Fruit fly (Drosophila melanogaster): ENCODE results near the gene mura.

mura gene

dm6 chr3R:9551013-9551658 is 470 bp downstream of the mura start (continued):
- TF ChIP-seq maf-S (GFP tag; optimal IDR thresholded peaks at IDR 0.05): peak; percentile 37
- TF ChIP-seq Scr (GFP tag; IDR thresholded peaks at IDR 0.05; ENCODE audit: partially characterized antibody): no peak
- TF ChIP-seq HLH4C (GFP tag; IDR thresholded peaks at IDR 0.05; ENCODE audit: partially characterized antibody): no peak
- no peak for TF ChIP-seq CG14965 (GFP tag; optimal IDR thresholded peaks at IDR 0.05; ENCODE audit: borderline replicate concordance)
- peak; percentile 53 for TF ChIP-seq CG8924 (tag; optimal IDR thresholded peaks at IDR 0.05)
- no peak for TF ChIP-seq CG4730 (GFP tag; IDR thresholded peaks at IDR 0.05)
- peak; percentile 82 for TF ChIP-seq CG6765 (GFP tag; optimal IDR thresholded peaks at IDR 0.05)
- TF ChIP-seq HLH54F (GFP tag; optimal IDR thresholded peaks at IDR 0.05): no peak
- peak; percentile 96 for TF ChIP-seq mirr (GFP tag; optimal IDR thresholded peaks at IDR 0.05)
- no peak for TF ChIP-seq CG12299 (tag; optimal IDR thresholded peaks at IDR 0.05)
- TF ChIP-seq eyg (GFP tag; optimal IDR thresholded peaks at IDR 0.05): no peak
- TF ChIP-seq crol (GFP tag; IDR thresholded peaks at IDR 0.05): no peak
- TF ChIP-seq otp (GFP tag; IDR thresholded peaks at IDR 0.05): no peak
- TF ChIP-seq CG31365 (tag; optimal IDR thresholded peaks at IDR 0.05): peak; percentile 63
- TF ChIP-seq dpn (GFP tag; optimal IDR thresholded peaks at IDR 0.05): peak; percentile 5 to 12
- TF ChIP-seq CG4360 (GFP tag; IDR thresholded peaks at IDR 0.05): no peak
- no peak for TF ChIP-seq hb (GFP tag; IDR thresholded peaks at IDR 0.05; ENCODE audit: partially characterized antibody)
- no peak for TF ChIP-seq aop (GFP tag; IDR thresholded peaks at IDR 0.05)
- peak; percentile 81 for TF ChIP-seq CG7987 (GFP tag; optimal IDR thresholded peaks at IDR 0.05)
- TF ChIP-seq lbe (GFP tag; optimal IDR thresholded peaks at IDR 0.05): peak; percentile 58
- no peak for TF ChIP-seq CG10274 (GFP tag; optimal IDR thresholded peaks at IDR 0.05)
- peak; percentile 68 for TF ChIP-seq her (GFP tag; optimal IDR thresholded peaks at IDR 0.05)
- TF ChIP-seq CG31441 (GFP tag; IDR thresholded peaks at IDR 0.05): no peak
- no peak for TF ChIP-seq CG11456 (GFP tag; IDR thresholded peaks at IDR 0.05)
- peak; percentile 52 for TF ChIP-seq Jarid2 (GFP tag; optimal IDR thresholded peaks at IDR 0.05)
- TF ChIP-seq Dip2 (GFP tag; IDR thresholded peaks at IDR 0.05): no peak
- peak; percentile 77 for TF ChIP-seq sug (tag; optimal IDR thresholded peaks at IDR 0.05)
- TF ChIP-seq fru (optimal IDR thresholded peaks at IDR 0.05): no peak
- no peak for TF ChIP-seq Lpt (GFP tag; optimal IDR thresholded peaks at IDR 0.05)
- no peak for TF ChIP-seq wdn (GFP tag; IDR thresholded peaks at IDR 0.05)
- peak; percentile 49 for TF ChIP-seq Deaf1 (tag; optimal IDR thresholded peaks at IDR 0.05)
- TF ChIP-seq CG4328 (GFP tag; optimal IDR thresholded peaks at IDR 0.05): peak; percentile 56
- TF ChIP-seq hth (optimal IDR thresholded peaks at IDR 0.05): no peak
- TF ChIP-seq sens (GFP tag): peak; percentile 85
- TF ChIP-seq CG4820 (GFP tag; optimal IDR thresholded peaks at IDR 0.05): no peak
- TF ChIP-seq NC2β (GFP tag; optimal IDR thresholded peaks at IDR 0.05): peak; percentile 44
- TF ChIP-seq cato (GFP tag; optimal IDR thresholded peaks at IDR 0.05; ENCODE audit: borderline replicate concordance): no peak
- TF ChIP-seq CG1832 (GFP tag; optimal IDR thresholded peaks at IDR 0.05): peak; percentile 90
- TF ChIP-seq CG9727 (GFP tag; optimal IDR thresholded peaks at IDR 0.05): peak; percentile 20
- TF ChIP-seq CG3995 (GFP tag; optimal IDR thresholded peaks at IDR 0.05): peak; percentile 5
- no peak for TF ChIP-seq CG11085 (GFP tag; IDR thresholded peaks at IDR 0.05)
- no peak for TF ChIP-seq Mad (GFP tag; optimal IDR thresholded peaks at IDR 0.05)
- no peak for TF ChIP-seq eve (GFP tag; optimal IDR thresholded peaks at IDR 0.05)
- TF ChIP-seq CG3281 (GFP tag; optimal IDR thresholded peaks at IDR 0.05): peak; percentile 63
- peak; percentile 37 for TF ChIP-seq shn (GFP tag; optimal IDR thresholded peaks at IDR 0.05)
- TF ChIP-seq pita (GFP tag; optimal IDR thresholded peaks at IDR 0.05): no peak
- peak; percentile 16 for TF ChIP-seq unpg (GFP tag; optimal IDR thresholded peaks at IDR 0.05)
- peak; percentile 72 for TF ChIP-seq CG15514 (GFP tag; optimal IDR thresholded peaks at IDR 0.05)
- TF ChIP-seq knrl (GFP tag; IDR thresholded peaks at IDR 0.05; ENCODE audit: partially characterized antibody): no peak
- peak; percentile 43 for TF ChIP-seq CG8478 (optimal IDR thresholded peaks at IDR 0.05)
- no peak for TF ChIP-seq CG34422 (GFP tag; IDR thresholded peaks at IDR 0.05)
- TF ChIP-seq CG6813 (GFP tag; optimal IDR thresholded peaks at IDR 0.05): peak; percentile 85
